Worm (Caenorhabditis elegans) whole organism, L1 larva: Measurements from ENCODE around the gene F22E5.2.

Source experiments
- ceh-82 ChIP-seq, 3 experiments: fragments of 150-350 bp in 1 of 3; sonication (generic microtip) in 2 of 3; optimal IDR thresholded peaks; 2 replicates each; lab custom pipeline; 2014 to 2017; ENCODE audit warnings: missing biosample characterization in 3 of 3, missing genetic modification characterization in 3 of 3
- dpl-1 ChIP-seq, 3 experiments: fragments of 150-350 bp in 2 of 3; sonication (generic microtip) in 1 of 3; optimal IDR thresholded peaks; 2 replicates each; lab custom pipeline; 2014 to 2017; ENCODE audit warnings: missing biosample characterization in 3 of 3, missing genetic modification characterization in 3 of 3, missing genetic modification reagents in 3 of 3
- lin-35 ChIP-seq, 2 experiments: fragments of 150-350 bp; optimal IDR thresholded peaks; 2 replicates each; lab custom pipeline; 2014; ENCODE audit warnings: missing biosample characterization in 2 of 2, missing genetic modification characterization in 2 of 2, missing genetic modification reagents in 2 of 2
- nhr-20 ChIP-seq: sonication (generic microtip); optimal IDR thresholded peaks from 2 replicates; lab custom pipeline; 2016; ENCODE audit warnings: mild to moderate bottlenecking, missing genetic modification characterization, missing compliant biosample characterization
- tbx-2 ChIP-seq: sonication (generic microtip); optimal IDR thresholded peaks from 2 replicates; lab custom pipeline; 2016; ENCODE audit warnings: missing genetic modification characterization, missing compliant biosample characterization

- no peak for TF ChIP-seq tbx-2
- TF ChIP-seq dpl-1 (GFP tag; optimal IDR thresholded peaks at IDR 0.05; lab: Kevin White, UChicago), result no peak
- no peak for TF ChIP-seq lin-35 (GFP tag; optimal IDR thresholded peaks at IDR 0.05; lab: Kevin White, UChicago)
- TF ChIP-seq nhr-20, result no peak
- TF ChIP-seq ceh-82 (tag; optimal IDR thresholded peaks at IDR 0.05; lab: Kevin White, UChicago), result no peak
Observed at ce11 chrII:2637359-2637758, 27.8 kb upstream of the F22E5.2 start, which contains the start of gene F22E5.21.
